Worm (Caenorhabditis elegans): ENCODE results near the gene C31H1.2.

ce11 chrIV:5832801-5833200 is 41.7 kb downstream of the C31H1.2 start:
- TF ChIP-seq ztf-11 (tag; optimal IDR thresholded peaks at IDR 0.05) (no peak), ceh-28 (tag; optimal IDR thresholded peaks at IDR 0.05) (no peak), daf-12 (tag; optimal IDR thresholded peaks at IDR 0.05) (no peak)
